Worm (Caenorhabditis elegans): ENCODE results near the gene D2089.8.

D2089.8 gene

DNA sequence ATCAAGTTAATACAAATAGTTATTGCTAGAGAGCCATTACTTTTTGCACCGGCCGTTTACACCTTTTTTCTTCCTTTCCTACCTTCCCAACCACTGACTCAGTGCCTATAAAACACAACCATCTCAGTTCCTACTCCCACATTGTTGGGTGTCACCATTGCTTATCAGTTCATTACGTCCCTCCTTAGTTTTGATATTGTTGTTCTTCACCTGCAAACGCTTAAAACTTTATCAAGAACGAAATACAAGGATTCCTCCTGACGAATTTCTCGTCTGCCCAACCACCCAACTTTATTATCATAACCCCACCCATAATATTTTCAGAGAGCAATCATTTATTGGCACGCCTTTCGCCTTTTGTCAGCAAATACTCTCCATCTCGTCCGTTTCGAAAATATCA lies 35.5 kb downstream of the D2089.8 start:
- peak; percentile 80 for TF ChIP-seq elt-2 (tag; optimal IDR thresholded peaks at IDR 0.05)
- TF ChIP-seq pqm-1 (tag; optimal IDR thresholded peaks at IDR 0.05): peak; percentile 11
- peak; percentile 14 for TF ChIP-seq lin-14 (GFP tag; optimal IDR thresholded peaks at IDR 0.05)
- TF ChIP-seq ama-1 (optimal IDR thresholded peaks at IDR 0.05): no peak

DNA sequence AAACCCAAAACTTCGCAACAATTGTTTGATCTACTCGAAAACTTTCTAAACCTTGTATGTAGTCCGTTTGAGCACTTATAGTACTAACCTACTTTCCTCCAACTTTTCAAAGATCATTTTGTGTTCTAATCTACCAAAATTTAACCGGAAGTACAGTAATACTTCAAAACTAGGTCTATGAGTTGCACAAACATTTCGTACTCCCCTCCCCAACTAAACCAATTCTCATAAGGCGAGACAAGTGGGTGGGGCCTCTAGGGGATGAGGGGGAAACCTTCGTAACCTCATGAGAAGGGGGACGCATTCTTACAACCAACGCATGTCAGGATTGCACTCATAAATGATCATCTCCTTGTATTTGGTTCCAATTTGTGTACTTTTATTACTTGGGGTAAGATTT lies 40.6 kb downstream of the D2089.8 start, which contains the start of gene cutl-9:
Gene cutl-9, plus strand, starts transcription at position 301 of the 400 bp plus-strand sequence.
- TF ChIP-seq hlh-4 (tag; optimal IDR thresholded peaks at IDR 0.05) (no peak), dsc-1 (tag; optimal IDR thresholded peaks at IDR 0.05) (no peak), unc-130 (tag; optimal IDR thresholded peaks at IDR 0.05) (no peak), sptf-1 (tag; optimal IDR thresholded peaks at IDR 0.05) (no peak), nhr-77 (tag; optimal IDR thresholded peaks at IDR 0.05) (no peak), nhr-76 (tag; optimal IDR thresholded peaks at IDR 0.05) (no peak), pag-3 (tag; optimal IDR thresholded peaks at IDR 0.05; ENCODE audit: borderline replicate concordance, insufficient read depth) (no peak), grh-1 (GFP tag; IDR thresholded peaks at IDR 0.05) (no peak), xbp-1 (tag; optimal IDR thresholded peaks at IDR 0.05) (no peak), snpc-4 (tag; optimal IDR thresholded peaks at IDR 0.05) (no peak), Y116A8C.19 (tag; optimal IDR thresholded peaks at IDR 0.05; ENCODE audit: borderline replicate concordance) (no peak), fkh-4 (tag; optimal IDR thresholded peaks at IDR 0.05; ENCODE audit: borderline replicate concordance) (no peak), nhr-47 (tag; optimal IDR thresholded peaks at IDR 0.05) (no peak), sox-4 (tag; optimal IDR thresholded peaks at IDR 0.05) (no peak), swsn-7 (tag; optimal IDR thresholded peaks at IDR 0.05) (no peak)

DNA sequence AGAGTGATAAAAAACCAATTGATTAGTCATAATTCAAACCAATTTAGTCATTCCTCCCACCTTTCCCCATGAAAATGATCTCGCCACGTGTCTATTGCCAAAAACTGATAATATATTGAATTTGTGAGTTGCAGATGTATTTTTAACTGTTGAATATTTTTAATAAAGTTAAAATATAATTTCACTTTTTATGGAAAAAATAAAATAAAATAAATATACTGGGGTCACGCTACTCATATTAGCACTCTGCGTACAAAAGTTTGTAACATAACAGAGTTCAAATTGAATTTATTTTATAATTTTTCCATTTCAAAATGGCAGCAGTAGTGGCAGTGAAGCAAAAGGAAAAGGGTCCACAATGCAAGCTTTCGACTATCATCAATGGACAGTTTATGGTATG lies 44.4 kb downstream of the D2089.8 start, which contains the start of gene C14A4.13:
Gene C14A4.13, plus strand, starts transcription at position 301 of the 400 bp plus-strand sequence.
- TF ChIP-seq mef-2 (tag; optimal IDR thresholded peaks at IDR 0.05) (no peak), snu-23 (GFP tag; optimal IDR thresholded peaks at IDR 0.05) (no peak), blmp-1 (tag; optimal IDR thresholded peaks at IDR 0.05) (no peak)

DNA sequence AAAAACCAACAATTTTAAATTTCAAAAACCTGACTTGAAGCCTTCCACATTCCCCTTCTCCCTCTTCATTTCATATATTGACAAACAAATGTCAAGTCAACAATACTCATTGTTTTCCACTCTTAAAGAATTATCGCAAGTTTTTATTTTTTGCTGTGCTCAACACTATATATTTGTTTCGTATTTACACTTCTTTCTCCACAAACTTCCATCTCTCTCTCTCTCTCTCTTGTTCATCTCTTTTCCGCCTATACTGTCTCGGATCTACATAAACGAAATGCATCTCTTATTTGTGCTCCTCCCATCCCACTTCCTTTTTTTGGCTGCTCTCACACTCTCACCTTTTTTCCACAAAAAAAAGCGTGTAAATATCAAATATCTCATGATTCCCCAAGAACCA lies 49.8 kb downstream of the D2089.8 start, which contains the start of gene C14A4.12:
Gene C14A4.12, plus strand, starts transcription at position 301 of the 400 bp plus-strand sequence.
- TF ChIP-seq snu-23 (GFP tag; optimal IDR thresholded peaks at IDR 0.05) (no peak), nhr-11 (tag; optimal IDR thresholded peaks at IDR 0.05) (no peak), alr-1 (tag; optimal IDR thresholded peaks at IDR 0.05; ENCODE audit: borderline replicate concordance) (no peak), elt-2 (tag; optimal IDR thresholded peaks at IDR 0.05) (no peak), fos-1 (tag; optimal IDR thresholded peaks at IDR 0.05) (no peak), fkh-8 (tag; optimal IDR thresholded peaks at IDR 0.05) (no peak), swsn-7 (tag; optimal IDR thresholded peaks at IDR 0.05) (no peak), unc-62 (GFP tag; optimal IDR thresholded peaks at IDR 0.05) (no peak), nhr-84 (tag; optimal IDR thresholded peaks at IDR 0.05) (no peak), lin-13 (GFP tag; optimal IDR thresholded peaks at IDR 0.05) (no peak), hpl-2 (GFP tag; optimal IDR thresholded peaks at IDR 0.05) (no peak), nhr-71 (tag; optimal IDR thresholded peaks at IDR 0.05) (no peak), nhr-20 (tag; optimal IDR thresholded peaks at IDR 0.05) (no peak), snpc-4 (tag; optimal IDR thresholded peaks at IDR 0.05) (no peak)

Measured in whole organism, L1 larva.